Fruit fly (Drosophila melanogaster) whole organism, larva: ENCODE data around the gene CG13001.

Source experiments
- noc ChIP-seq: fragments of 200-800 bp; sonication (Bioruptor generic); optimal IDR thresholded peaks from 3 replicates; lab custom pipeline; 2019; ENCODE audit warnings: missing biosample characterization, mild to moderate bottlenecking, missing genetic modification characterization, moderate library complexity

The CG13001 gene

DNA sequence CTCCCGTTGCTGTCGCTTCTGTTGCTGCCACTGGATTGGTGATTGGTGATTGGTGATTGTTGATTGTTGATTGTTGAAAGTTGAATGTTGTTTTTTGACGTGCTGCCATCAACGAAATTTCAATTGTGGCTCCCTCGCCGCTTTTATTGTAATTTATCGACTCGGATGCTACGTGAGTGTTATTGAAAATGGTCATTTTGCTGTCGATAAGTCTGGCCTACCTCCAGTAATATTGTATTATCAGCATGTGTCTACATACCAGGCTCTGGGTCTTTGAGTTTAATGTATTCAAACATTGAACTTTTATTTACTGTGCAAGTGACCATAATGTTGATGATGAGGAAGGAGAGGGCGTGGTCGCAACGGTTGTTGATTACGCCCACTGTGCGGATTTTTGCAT lies 40.2 kb downstream of the CG13001 start:
- TF ChIP-seq noc (tag; lab: Kevin White, UChicago), result no peak

DNA sequence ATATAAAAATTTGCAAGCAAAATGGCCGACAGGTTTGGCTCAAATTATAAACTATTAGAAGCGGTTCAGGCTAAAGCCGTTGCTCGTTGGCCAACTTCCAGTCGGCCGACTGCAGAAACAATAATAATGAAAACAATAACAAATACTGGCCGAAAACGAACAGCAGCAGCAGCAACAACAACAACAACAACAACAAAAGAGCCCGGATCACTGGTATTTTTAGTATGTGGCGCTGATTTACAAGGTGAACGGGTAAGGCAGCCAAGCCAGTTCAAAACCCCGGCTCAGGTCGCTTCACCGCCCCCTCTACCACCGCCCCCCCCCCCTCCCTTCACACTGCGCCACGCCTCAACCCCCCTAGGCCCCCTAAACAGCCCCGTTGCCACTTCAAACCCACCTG lies 42.4 kb downstream of the CG13001 start:
- no peak for TF ChIP-seq noc (tag; lab: Kevin White, UChicago)

DNA sequence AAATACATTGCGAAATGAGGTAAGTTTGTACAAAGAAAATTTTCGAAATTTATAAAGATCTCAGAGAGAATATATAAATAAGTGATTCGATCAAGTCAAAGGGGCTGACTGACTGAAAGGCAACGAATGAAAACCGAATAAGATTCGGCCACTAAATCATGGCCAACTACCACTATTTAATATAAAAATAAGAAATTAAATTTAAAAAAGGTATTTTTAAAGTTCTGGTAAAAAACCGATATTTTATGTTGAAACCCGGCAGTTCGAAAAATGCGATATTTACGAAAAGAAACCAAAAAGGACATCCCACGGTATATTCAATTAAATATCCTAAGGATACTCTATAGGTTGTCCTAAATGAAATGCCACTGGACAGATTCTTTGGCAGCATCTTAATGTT lies 45.6 kb downstream of the CG13001 start, which contains the start of gene CG33252:
Gene CG33252 (minus strand): TSS at position 101 of the 400 bp plus-strand sequence.
- no peak for TF ChIP-seq noc (tag; lab: Kevin White, UChicago)

DNA sequence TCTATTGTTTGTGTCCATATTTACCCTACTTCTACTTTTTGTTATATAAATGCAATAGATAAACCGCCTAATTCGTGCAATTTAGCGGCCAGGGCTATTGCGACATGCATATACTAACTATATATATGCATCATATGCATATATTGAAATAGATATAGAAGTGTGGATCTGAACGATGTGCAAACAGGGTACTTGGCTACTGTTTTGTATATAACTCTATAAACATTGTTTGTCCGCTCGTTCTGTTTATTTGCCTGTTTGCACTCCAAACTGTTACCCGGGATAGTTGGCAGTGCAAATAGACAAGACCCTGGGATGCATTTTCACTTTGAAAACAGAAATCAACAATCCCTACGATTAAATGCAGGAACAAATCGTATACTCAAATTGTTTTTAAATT lies 49.6 kb downstream of the CG13001 start:
- no peak for TF ChIP-seq noc (tag; lab: Kevin White, UChicago)
